Fruit fly (Drosophila melanogaster) S2 (cell line): Measurements from ENCODE around the gene CG42654.

Experiments
- CG8478 ChIP-seq: fragments of >200 bp; optimal IDR thresholded peaks from 2 replicates; lab custom pipeline; 2018
- CTCF ChIP-seq, 2 experiments: fragments of >200 bp; optimal IDR thresholded peaks; 2 replicates each; lab custom pipeline; 2018

dm6 chr3L:19978088-19978487, 23.8 kb upstream of the CG42654 start:
- TF ChIP-seq CG8478: no peak
- TF ChIP-seq CTCF (optimal IDR thresholded peaks at IDR 0.05; lab: Kevin White, UChicago): no peak
